Fruit fly (Drosophila melanogaster) whole organism, adult: Measurements from ENCODE around the gene Gr33a.

Source experiments
- CG11617 ChIP-seq: fragments of 200-800 bp; sonication (Bioruptor generic); optimal IDR thresholded peaks from 2 replicates; lab custom pipeline; 2017; ENCODE audit warnings: mild to moderate bottlenecking, missing biosample characterization, missing genetic modification reagents, missing genetic modification characterization
- CG14711 ChIP-seq: fragments of 200-800 bp; sonication (Bioruptor generic); optimal IDR thresholded peaks from 2 replicates; lab custom pipeline; 2018; ENCODE audit warnings: missing biosample characterization, mild to moderate bottlenecking, missing genetic modification characterization, moderate library complexity
- CG1620 ChIP-seq: fragments of 200-800 bp; sonication (Bioruptor generic); optimal IDR thresholded peaks from 2 replicates; lab custom pipeline; 2016; ENCODE audit warnings: missing biosample characterization, missing genetic modification characterization
- CG33017 ChIP-seq: fragments of 200-800 bp; sonication (Bioruptor generic); optimal IDR thresholded peaks from 2 replicates; lab custom pipeline; 2018; ENCODE audit warnings: missing biosample characterization, mild to moderate bottlenecking, missing genetic modification characterization, moderate library complexity
- CG5204 ChIP-seq: fragments of 200-800 bp; sonication (Bioruptor generic); optimal IDR thresholded peaks from 2 replicates; lab custom pipeline; 2016; ENCODE audit warnings: missing biosample characterization, missing genetic modification characterization
- Clk ChIP-seq: fragments of 200-800 bp; sonication (Bioruptor generic); optimal IDR thresholded peaks from 2 replicates; lab custom pipeline; 2017; ENCODE audit warnings: missing biosample characterization, missing genetic modification characterization
- Crg-1 ChIP-seq: fragments of 200-800 bp; sonication (Bioruptor generic); optimal IDR thresholded peaks from 2 replicates; lab custom pipeline; 2016; ENCODE audit warnings: missing biosample characterization, missing genetic modification characterization
- Hr96 ChIP-seq: fragments of 200-800 bp; sonication (Bioruptor generic); optimal IDR thresholded peaks from 2 replicates; lab custom pipeline; 2016; ENCODE audit warnings: missing biosample characterization, missing genetic modification characterization
- Mnt ChIP-seq: fragments of 200-800 bp; sonication (Bioruptor generic); optimal IDR thresholded peaks from 2 replicates; lab custom pipeline; 2016; ENCODE audit warnings: missing biosample characterization, mild to moderate bottlenecking, missing genetic modification characterization
- kay ChIP-seq: fragments of 200-800 bp; sonication (Bioruptor generic); peaks from one replicate; lab custom pipeline; 2016; ENCODE audit warnings: missing biosample characterization, missing genetic modification characterization, borderline replicate concordance
- pad ChIP-seq: fragments of 200-800 bp; sonication (Bioruptor generic); optimal IDR thresholded peaks from 3 replicates; lab custom pipeline; 2017; ENCODE audit warnings: missing biosample characterization, missing genetic modification characterization, mild to moderate bottlenecking, moderate library complexity, missing genetic modification reagents
- tj ChIP-seq: fragments of 200-800 bp; sonication (Bioruptor generic); optimal IDR thresholded peaks from 3 replicates; lab custom pipeline; 2017; ENCODE audit warnings: missing biosample characterization, mild to moderate bottlenecking, missing genetic modification characterization, moderate library complexity
- toe ChIP-seq: fragments of 200-800 bp; sonication (Bioruptor generic); optimal IDR thresholded peaks from 2 replicates; lab custom pipeline; 2016; ENCODE audit warnings: missing biosample characterization, missing genetic modification characterization

DNA sequence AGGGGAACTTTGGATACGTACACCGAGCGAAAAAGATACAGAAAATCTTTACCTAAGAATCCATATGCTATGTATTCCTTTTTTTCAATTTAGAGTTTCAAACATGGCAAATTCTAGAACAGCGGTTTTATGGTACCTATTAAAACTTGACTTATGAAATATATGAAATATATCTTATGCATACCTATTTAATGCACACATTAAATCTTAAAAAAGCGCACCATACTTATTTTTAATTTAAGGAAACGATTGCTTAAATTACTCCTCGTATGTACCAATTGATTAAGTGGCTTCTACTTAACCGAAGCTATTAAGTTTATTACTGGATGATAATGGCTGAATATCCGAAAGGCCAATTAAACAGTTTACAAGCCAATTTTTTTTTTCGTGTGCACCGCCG lies 17.8 kb upstream of the Gr33a start:
- TF ChIP-seq Hr96 (GFP tag; lab: Kevin White, UChicago) (no peak), CG14711 (tag; lab: Kevin White, UChicago) (no peak), CG5204 (no peak), kay (GFP tag; lab: Kevin White, UChicago) (no peak), tj (GFP tag; lab: Kevin White, UChicago) (no peak), Clk (GFP tag; lab: Kevin White, UChicago) (no peak), Mnt (GFP tag; lab: Kevin White, UChicago) (no peak), Crg-1 (GFP tag; lab: Kevin White, UChicago) (no peak), CG33017 (tag; lab: Kevin White, UChicago) (no peak), CG1620 (GFP tag; lab: Kevin White, UChicago) (no peak), toe (GFP tag; lab: Kevin White, UChicago) (no peak), CG11617 (GFP tag; lab: Kevin White, UChicago) (no peak), pad (no peak)
